Fruit fly (Drosophila melanogaster): ENCODE data around the gene Sec71.
A peak's percentile ranks its signal among the peaks of the same experiment; 100 is the strongest.

Gene Sec71

DNA sequence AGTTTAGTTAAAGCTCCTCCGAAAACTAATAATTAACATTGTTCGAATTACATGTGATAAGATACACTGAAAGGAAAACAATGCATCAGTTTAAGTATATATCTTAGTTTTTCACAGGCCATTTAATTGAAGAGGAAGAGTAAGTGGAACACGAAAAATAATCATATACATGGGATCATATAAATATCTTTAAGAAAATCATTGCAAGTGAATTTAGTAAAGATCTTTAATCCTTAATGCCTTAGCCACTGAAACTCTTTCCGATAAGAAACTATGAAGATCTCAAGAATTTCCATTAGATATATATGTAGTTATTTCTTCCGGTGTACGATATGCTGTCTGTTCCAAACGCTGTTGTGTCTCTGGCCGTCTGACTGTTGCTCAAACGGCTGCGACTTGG is 14.7 kb upstream of the Sec71 start (continued):
- TF ChIP-seq CG13894 (tag; optimal IDR thresholded peaks at IDR 0.05) (no peak), sob (GFP tag; IDR thresholded peaks at IDR 0.05) (peak; percentile 40; the same call in 1 of the 2 replicates), ftz-f1 (GFP tag; optimal IDR thresholded peaks at IDR 0.05) (no peak), Blimp-1 (GFP tag; optimal IDR thresholded peaks at IDR 0.05) (no peak), Trl (optimal IDR thresholded peaks at IDR 0.05) (no peak), Trl (GFP tag; optimal IDR thresholded peaks at IDR 0.05) (peak; percentile 39), Ets65A (GFP tag) (peak; percentile 93), Spps (tag; optimal IDR thresholded peaks at IDR 0.05) (no peak), CG13775 (GFP tag; optimal IDR thresholded peaks at IDR 0.05) (peak; percentile 40), vfl (GFP tag; optimal IDR thresholded peaks at IDR 0.05) (no peak), Jarid2 (GFP tag; optimal IDR thresholded peaks at IDR 0.05) (no peak), CG3847 (GFP tag; IDR thresholded peaks at IDR 0.05) (peak; percentile 70), Mes4 (GFP tag; optimal IDR thresholded peaks at IDR 0.05) (peak; percentile 6), hth (optimal IDR thresholded peaks at IDR 0.05) (no peak), Xbp1 (GFP tag; optimal IDR thresholded peaks at IDR 0.05) (peak; percentile 48), p53 (GFP tag; optimal IDR thresholded peaks at IDR 0.05) (no peak), CG13624 (GFP tag; optimal IDR thresholded peaks at IDR 0.05) (peak; percentile 40), CG6654 (GFP tag; optimal IDR thresholded peaks at IDR 0.05) (no peak), CG12071 (GFP tag; optimal IDR thresholded peaks at IDR 0.05) (no peak), CG12391 (tag; optimal IDR thresholded peaks at IDR 0.05) (peak; percentile 76), Dad (GFP tag; optimal IDR thresholded peaks at IDR 0.05) (peak; percentile 43), Oli (tag; optimal IDR thresholded peaks at IDR 0.05) (peak; percentile 82), mam (GFP tag; optimal IDR thresholded peaks at IDR 0.05) (peak; percentile 27), sima (GFP tag; optimal IDR thresholded peaks at IDR 0.05) (no peak), CG12659 (GFP tag; optimal IDR thresholded peaks at IDR 0.05) (peak; percentile 69), CG11504 (tag; optimal IDR thresholded peaks at IDR 0.05) (peak; percentile 88), CG2116 (GFP tag; optimal IDR thresholded peaks at IDR 0.05) (peak; percentile 29), Nf-YB (GFP tag; optimal IDR thresholded peaks at IDR 0.05) (peak; percentile 61), CG18011 (GFP tag; optimal IDR thresholded peaks at IDR 0.05) (no peak), wdn (GFP tag; IDR thresholded peaks at IDR 0.05) (no peak), CHES-1-like (GFP tag; optimal IDR thresholded peaks at IDR 0.05) (peak; percentile 39), Rx (GFP tag; IDR thresholded peaks at IDR 0.05) (0 out of 2 replicates have a peak, but pooled peaks have one; percentile 13), CG42726 (GFP tag; IDR thresholded peaks at IDR 0.05; ENCODE audit: partially characterized antibody) (no peak), sr (GFP tag; IDR thresholded peaks at IDR 0.05) (no peak), HmgD (GFP tag; optimal IDR thresholded peaks at IDR 0.05) (no peak), Ada2b (GFP tag; IDR thresholded peaks at IDR 0.05) (peak; percentile 59), CG9437 (GFP tag; optimal IDR thresholded peaks at IDR 0.05) (peak; percentile 69), CG3281 (GFP tag; optimal IDR thresholded peaks at IDR 0.05) (peak; percentile 52), CG2678 (tag; optimal IDR thresholded peaks at IDR 0.05) (peak; percentile 76), CG14667 (GFP tag; IDR thresholded peaks at IDR 0.05) (no peak), CG7987 (GFP tag; optimal IDR thresholded peaks at IDR 0.05) (no peak), pzg (GFP tag; optimal IDR thresholded peaks at IDR 0.05) (no peak), CG12219 (GFP tag; optimal IDR thresholded peaks at IDR 0.05) (no peak), CG8290 (GFP tag; optimal IDR thresholded peaks at IDR 0.05) (no peak), CG8290 (tag; optimal IDR thresholded peaks at IDR 0.05) (no peak), CG9817 (tag; optimal IDR thresholded peaks at IDR 0.05) (peak; percentile 41), Doc3 (GFP tag; IDR thresholded peaks at IDR 0.05; ENCODE audit: partially characterized antibody) (no peak), jigr1 (GFP tag; IDR thresholded peaks at IDR 0.05) (no peak), Xrp1 (GFP tag; IDR thresholded peaks at IDR 0.05) (no peak), btn (GFP tag; optimal IDR thresholded peaks at IDR 0.05) (no peak), fd64A (GFP tag; optimal IDR thresholded peaks at IDR 0.05) (no peak), Hand (GFP tag; optimal IDR thresholded peaks at IDR 0.05) (peak; percentile 28)

Measured in whole organism, embryonic.